Worm (Caenorhabditis elegans) whole organism, L2 larva: Measurements from ENCODE around the gene T28F3.9.

Experiments used
- F13H6.1 ChIP-seq: sonication (generic microtip); optimal IDR thresholded peaks from 2 replicates; lab custom pipeline; 2016; ENCODE audit warnings: missing genetic modification characterization, missing compliant biosample characterization
- R02D3.7 ChIP-seq: fragments of 150-350 bp; optimal IDR thresholded peaks from 2 replicates; lab custom pipeline; 2014; ENCODE audit warnings: missing biosample characterization, missing genetic modification characterization
- aly-2 ChIP-seq: fragments of 150-350 bp; optimal IDR thresholded peaks from 2 replicates; lab custom pipeline; 2014; ENCODE audit warnings: missing biosample characterization, missing genetic modification characterization
- ama-1 ChIP-seq: fragments of 150-350 bp; optimal IDR thresholded peaks from 2 replicates; lab custom pipeline; 2018; ENCODE audit warnings: inconsistent platforms
- ceh-82 ChIP-seq: fragments of 150-350 bp; optimal IDR thresholded peaks from 2 replicates; lab custom pipeline; 2014; ENCODE audit warnings: missing biosample characterization, missing genetic modification characterization
- elt-3 ChIP-seq: sonication (generic microtip); optimal IDR thresholded peaks from 2 replicates; lab custom pipeline; 2017; ENCODE audit warnings: missing biosample characterization, missing genetic modification characterization
- lin-13 ChIP-seq: fragments of 150-350 bp; optimal IDR thresholded peaks from 2 replicates; lab custom pipeline; 2014; ENCODE audit warnings: missing biosample characterization, missing genetic modification reagents, missing genetic modification characterization
- lin-39 ChIP-seq: fragments of 150-350 bp; optimal IDR thresholded peaks from 2 replicates; lab custom pipeline; 2014; ENCODE audit warnings: missing biosample characterization, missing genetic modification reagents, missing genetic modification characterization
- nhr-11 ChIP-seq: fragments of 150-350 bp; optimal IDR thresholded peaks from 2 replicates; lab custom pipeline; 2014; ENCODE audit warnings: missing biosample characterization, missing genetic modification characterization
- nhr-12 ChIP-seq: fragments of 150-350 bp; optimal IDR thresholded peaks from 2 replicates; lab custom pipeline; 2014; ENCODE audit warnings: missing biosample characterization, missing genetic modification characterization
- nhr-237 ChIP-seq: fragments of 150-350 bp; optimal IDR thresholded peaks from 2 replicates; lab custom pipeline; 2014; ENCODE audit warnings: missing biosample characterization, missing genetic modification characterization
- nhr-77 ChIP-seq: fragments of 150-350 bp; optimal IDR thresholded peaks from 2 replicates; lab custom pipeline; 2014; ENCODE audit warnings: missing biosample characterization, missing genetic modification characterization
- peb-1 ChIP-seq: fragments of 150-350 bp; optimal IDR thresholded peaks from 2 replicates; lab custom pipeline; 2014; ENCODE audit warnings: missing biosample characterization, missing genetic modification characterization
- zag-1 ChIP-seq: fragments of 150-350 bp; optimal IDR thresholded peaks from 2 replicates; lab custom pipeline; 2014; ENCODE audit warnings: missing biosample characterization, missing genetic modification characterization

ce11 chrIV:17342179-17342578 lies 33.9 kb downstream of the T28F3.9 start, which contains the start of gene C49C3.9:
- TF ChIP-seq peb-1 (tag; lab: Kevin White, UChicago) = no peak
- no peak for TF ChIP-seq lin-13
- no peak for TF ChIP-seq nhr-237
- TF ChIP-seq R02D3.7 (tag; lab: Kevin White, UChicago) = no peak
- no peak for TF ChIP-seq nhr-12 (tag; lab: Kevin White, UChicago)
- no peak for TF ChIP-seq nhr-11
- no peak for TF ChIP-seq elt-3
- no peak for TF ChIP-seq nhr-77
- TF ChIP-seq aly-2 (tag; lab: Kevin White, UChicago) = no peak
- no peak for TF ChIP-seq F13H6.1
- no peak for TF ChIP-seq ceh-82
- TF ChIP-seq lin-39 (tag; lab: Kevin White, UChicago) = no peak
- no peak for TF ChIP-seq ama-1 (lab: Kevin White, UChicago)
- TF ChIP-seq zag-1 (tag; lab: Kevin White, UChicago) = no peak
